Fruit fly (Drosophila melanogaster): Measurements from ENCODE around the gene CG1750.

The CG1750 gene

DNA sequence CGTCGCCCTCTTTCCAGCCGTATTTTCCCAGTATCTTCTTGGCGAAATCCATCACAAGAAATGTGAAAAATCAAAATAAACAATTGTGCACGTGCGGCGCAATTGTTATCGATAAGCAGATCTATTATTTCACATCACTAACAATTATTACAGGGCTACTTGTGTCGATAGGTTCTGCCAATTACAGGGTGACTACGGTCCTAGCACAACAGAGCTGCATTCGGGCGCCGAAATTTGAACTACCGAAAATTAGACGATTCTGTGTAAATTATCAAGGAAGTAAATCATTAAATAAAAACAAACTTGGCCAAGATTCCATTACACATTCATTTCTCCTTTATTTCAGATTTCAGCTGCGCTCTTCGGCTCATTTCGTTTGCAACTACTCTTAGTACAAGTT, 38.9 kb downstream of the CG1750 start, which contains the start of gene CG15561 (continued):
- TF ChIP-seq CG3995 (GFP tag; optimal IDR thresholded peaks at IDR 0.05) (no peak), da (GFP tag; optimal IDR thresholded peaks at IDR 0.05) (no peak), hbn (GFP tag; IDR thresholded peaks at IDR 0.05; ENCODE audit: partially characterized antibody) (no peak), chinmo (GFP tag; IDR thresholded peaks at IDR 0.05; ENCODE audit: partially characterized antibody) (no peak), hb (GFP tag; IDR thresholded peaks at IDR 0.05; ENCODE audit: partially characterized antibody) (no peak), ab (GFP tag; optimal IDR thresholded peaks at IDR 0.05) (no peak), CG7556 (GFP tag; optimal IDR thresholded peaks at IDR 0.05) (no peak), CG4424 (GFP tag; optimal IDR thresholded peaks at IDR 0.05) (no peak), ttk (GFP tag; IDR thresholded peaks at IDR 0.05) (no peak), CG4854 (GFP tag; optimal IDR thresholded peaks at IDR 0.05) (no peak), ara (GFP tag; IDR thresholded peaks at IDR 0.05) (no peak), sqz (GFP tag; optimal IDR thresholded peaks at IDR 0.05) (no peak), Sin3A (optimal IDR thresholded peaks at IDR 0.05) (peak; percentile 31), CG12659 (GFP tag; optimal IDR thresholded peaks at IDR 0.05) (peak; percentile 61), CG33557 (GFP tag; optimal IDR thresholded peaks at IDR 0.05) (peak; percentile 66), pnt (GFP tag; optimal IDR thresholded peaks at IDR 0.05) (no peak), fd3F (GFP tag; optimal IDR thresholded peaks at IDR 0.05) (peak; percentile 5), kay (GFP tag; optimal IDR thresholded peaks at IDR 0.05) (no peak), Abd-B (GFP tag; optimal IDR thresholded peaks at IDR 0.05) (no peak), CG4282 (GFP tag; optimal IDR thresholded peaks at IDR 0.05) (no peak), mld (GFP tag; IDR thresholded peaks at IDR 0.05; ENCODE audit: partially characterized antibody) (no peak), CG2120 (GFP tag; optimal IDR thresholded peaks at IDR 0.05) (no peak), cato (GFP tag; optimal IDR thresholded peaks at IDR 0.05; ENCODE audit: borderline replicate concordance) (no peak), sc (optimal IDR thresholded peaks at IDR 0.05) (no peak), sc (GFP tag; optimal IDR thresholded peaks at IDR 0.05) (peak; percentile 25), btn (GFP tag; optimal IDR thresholded peaks at IDR 0.05) (peak; percentile 50), CG9797 (GFP tag; optimal IDR thresholded peaks at IDR 0.05) (peak; percentile 50), H2.0 (GFP tag; IDR thresholded peaks at IDR 0.05) (no peak), CG15073 (GFP tag; optimal IDR thresholded peaks at IDR 0.05) (no peak), Bdp1 (GFP tag; optimal IDR thresholded peaks at IDR 0.05) (peak; percentile 50), CG15696 (tag; optimal IDR thresholded peaks at IDR 0.05) (peak; percentile 52), CG31365 (tag; optimal IDR thresholded peaks at IDR 0.05) (no peak), CG17568 (GFP tag; optimal IDR thresholded peaks at IDR 0.05) (no peak), shn (GFP tag; optimal IDR thresholded peaks at IDR 0.05) (no peak), CG11504 (tag; optimal IDR thresholded peaks at IDR 0.05) (no peak), p53 (GFP tag; optimal IDR thresholded peaks at IDR 0.05) (no peak), CG6813 (GFP tag; optimal IDR thresholded peaks at IDR 0.05) (no peak), CG17612 (GFP tag; IDR thresholded peaks at IDR 0.05) (no peak), lov (optimal IDR thresholded peaks at IDR 0.05) (no peak), lov (GFP tag; IDR thresholded peaks at IDR 0.05) (no peak), CG4707 (GFP tag; optimal IDR thresholded peaks at IDR 0.05) (no peak), CG10654 (GFP tag; optimal IDR thresholded peaks at IDR 0.05) (peak; percentile 42), tna (GFP tag; IDR thresholded peaks at IDR 0.05; ENCODE audit: partially characterized antibody) (no peak), zen2 (GFP tag; IDR thresholded peaks at IDR 0.05; ENCODE audit: partially characterized antibody) (no peak), E2f2 (GFP tag; IDR thresholded peaks at IDR 0.05) (no peak), Kr (GFP tag; optimal IDR thresholded peaks at IDR 0.05) (no peak), CG10147 (GFP tag; optimal IDR thresholded peaks at IDR 0.05) (peak; percentile 9), scrt (GFP tag; optimal IDR thresholded peaks at IDR 0.05) (no peak), CG42726 (GFP tag; IDR thresholded peaks at IDR 0.05; ENCODE audit: partially characterized antibody) (no peak), CG15601 (tag; optimal IDR thresholded peaks at IDR 0.05) (no peak), ato (GFP tag; IDR thresholded peaks at IDR 0.05; ENCODE audit: partially characterized antibody) (no peak), CG3407 (GFP tag; optimal IDR thresholded peaks at IDR 0.05) (peak; percentile 49)

Data from whole organism, embryonic.